Fruit fly (Drosophila melanogaster) whole organism, embryonic: ENCODE data around the gene CG6901.

Experiments
- B-H2 ChIP-seq: fragments of 200-800 bp; sonication (Bioruptor generic); optimal IDR thresholded peaks from 2 replicates; lab custom pipeline; 2018; ENCODE audit warnings: missing biosample characterization, mild to moderate bottlenecking, missing genetic modification characterization
- CG10462 ChIP-seq: fragments of 200-800 bp; sonication (Bioruptor generic); optimal IDR thresholded peaks from 2 replicates; lab custom pipeline; 2016; ENCODE audit warnings: missing biosample characterization, missing genetic modification characterization
- CG12744 ChIP-seq: fragments of 200-800 bp; sonication (Bioruptor generic); optimal IDR thresholded peaks from 2 replicates; lab custom pipeline; 2016; ENCODE audit warnings: missing biosample characterization, missing genetic modification characterization
- CG13424 ChIP-seq: fragments of 200-800 bp; sonication (Bioruptor generic); optimal IDR thresholded peaks from 2 replicates; lab custom pipeline; 2019; ENCODE audit warnings: missing biosample characterization, mild to moderate bottlenecking, missing genetic modification characterization, moderate library complexity
- CG14441 ChIP-seq: fragments of 200-800 bp; sonication (Bioruptor generic); IDR thresholded peaks from 2 replicates; pipeline ENCODE4 v1.3.6; 2022; ENCODE audit warnings: missing biosample characterization, missing genetic modification characterization
- CG15479 ChIP-seq: fragments of 200-800 bp; sonication (Bioruptor generic); optimal IDR thresholded peaks from 3 replicates; lab custom pipeline; 2019; ENCODE audit warnings: missing biosample characterization, mild to moderate bottlenecking, missing genetic modification characterization, moderate library complexity
- CG17361 ChIP-seq: fragments of 200-800 bp; sonication (Bioruptor generic); IDR thresholded peaks from 3 replicates; pipeline ENCODE4 v1.3.6; 2022; ENCODE audit warnings: missing biosample characterization, missing genetic modification characterization
- CG18262 ChIP-seq: fragments of 200-800 bp; optimal IDR thresholded peaks from 3 replicates; lab custom pipeline; 2019; ENCODE audit warnings: missing biosample characterization, mild to moderate bottlenecking, missing genetic modification characterization, moderate library complexity
- CG18619 ChIP-seq: fragments of 200-800 bp; sonication (Bioruptor generic); optimal IDR thresholded peaks from 3 replicates; lab custom pipeline; 2017; ENCODE audit warnings: missing biosample characterization, mild to moderate bottlenecking, missing genetic modification characterization
- CG2116 ChIP-seq: fragments of 200-800 bp; sonication (Bioruptor generic); optimal IDR thresholded peaks from 3 replicates; lab custom pipeline; 2018; ENCODE audit warnings: missing biosample characterization, mild to moderate bottlenecking, missing genetic modification characterization
- CG2889 ChIP-seq: fragments of 200-800 bp; sonication (Bioruptor generic); IDR thresholded peaks from 3 replicates; pipeline ENCODE4 v1.3.6; 2022; ENCODE audit warnings: missing biosample characterization, missing genetic modification characterization
- CG34224 ChIP-seq: fragments of 200-800 bp; sonication (Bioruptor generic); IDR thresholded peaks from 3 replicates; pipeline ENCODE4 v1.3.6; 2022; ENCODE audit warnings: missing biosample characterization, missing genetic modification characterization; ENCODE audit not compliant: partially characterized antibody
- CG6683 ChIP-seq: fragments of 200-800 bp; sonication (Bioruptor generic); optimal IDR thresholded peaks from 2 replicates; lab custom pipeline; 2017; ENCODE audit warnings: missing biosample characterization, mild to moderate bottlenecking, missing genetic modification characterization, missing genetic modification reagents
- CG6765 ChIP-seq: fragments of 200-800 bp; sonication (Bioruptor generic); optimal IDR thresholded peaks from 3 replicates; lab custom pipeline; 2017; ENCODE audit warnings: missing biosample characterization, mild to moderate bottlenecking, missing genetic modification characterization
- CG6813 ChIP-seq: fragments of 200-800 bp; sonication (Bioruptor generic); optimal IDR thresholded peaks from 2 replicates; lab custom pipeline; 2017; ENCODE audit warnings: missing biosample characterization, missing genetic modification characterization, mild to moderate bottlenecking, moderate library complexity, missing genetic modification reagents
- CG7556 ChIP-seq: fragments of 200-800 bp; sonication (Bioruptor generic); optimal IDR thresholded peaks from 2 replicates; lab custom pipeline; 2017; ENCODE audit warnings: missing biosample characterization, mild to moderate bottlenecking, missing genetic modification characterization
- CG8290 ChIP-seq, 3 experiments: fragments of 200-800 bp; sonication (Bioruptor generic); optimal IDR thresholded peaks; 2 replicates each; lab custom pipeline; 2016 to 2019; ENCODE audit warnings: missing biosample characterization in 3 of 3, missing genetic modification characterization in 3 of 3, mild to moderate bottlenecking in 2 of 3, moderate library complexity in 1 of 3
- CTCF ChIP-seq: fragments of 200-800 bp; sonication (Bioruptor generic); optimal IDR thresholded peaks from 2 replicates; lab custom pipeline; 2017; ENCODE audit warnings: missing biosample characterization, mild to moderate bottlenecking, missing genetic modification characterization, moderate library complexity
- Dref ChIP-seq: fragments of 200-800 bp; sonication (Bioruptor generic); IDR thresholded peaks from 2 replicates; pipeline ENCODE4 v1.3.6; 2022; ENCODE audit warnings: missing biosample characterization, missing genetic modification characterization
- Hmr ChIP-seq: fragments of 200-800 bp; sonication (Bioruptor generic); optimal IDR thresholded peaks from 3 replicates; lab custom pipeline; 2017; ENCODE audit warnings: mild to moderate bottlenecking, missing biosample characterization, missing genetic modification reagents, missing genetic modification characterization
- Hr78 ChIP-seq, 2 experiments: fragments of 200-800 bp in 1 of 2; fragments of >200 bp in 1 of 2; sonication (Bioruptor generic) in 1 of 2; optimal IDR thresholded peaks; 2 replicates each; lab custom pipeline; 2017 to 2019; ENCODE audit warnings: missing biosample characterization in 2 of 2, missing genetic modification characterization in 2 of 2, mild to moderate bottlenecking in 1 of 2, moderate library complexity in 1 of 2
- Kr ChIP-seq: fragments of 200-800 bp; sonication (Bioruptor generic); optimal IDR thresholded peaks from 2 replicates; lab custom pipeline; 2017; ENCODE audit warnings: missing biosample characterization, mild to moderate bottlenecking, missing genetic modification characterization
- Med ChIP-seq: fragments of 200-800 bp; sonication (Bioruptor generic); peaks from one replicate; lab custom pipeline; 2016; ENCODE audit warnings: missing biosample characterization, missing genetic modification characterization, mild to moderate bottlenecking, inconsistent platforms, moderate library complexity
- Mes4 ChIP-seq: fragments of 200-800 bp; sonication (Bioruptor generic); optimal IDR thresholded peaks from 2 replicates; lab custom pipeline; 2016; ENCODE audit warnings: missing biosample characterization, missing genetic modification characterization
- Neu2 ChIP-seq: fragments of 200-800 bp; sonication (Bioruptor generic); optimal IDR thresholded peaks from 3 replicates; lab custom pipeline; 2016; ENCODE audit warnings: missing biosample characterization, missing genetic modification characterization, borderline replicate concordance
- Opbp ChIP-seq: fragments of 200-800 bp; sonication (Bioruptor generic); IDR thresholded peaks from 3 replicates; pipeline ENCODE4 v1.3.6; 2022; ENCODE audit warnings: missing biosample characterization, missing genetic modification characterization; ENCODE audit not compliant: partially characterized antibody
- Sox100B ChIP-seq: fragments of 200-800 bp; sonication (Bioruptor generic); optimal IDR thresholded peaks from 3 replicates; lab custom pipeline; 2018; ENCODE audit warnings: missing biosample characterization, mild to moderate bottlenecking, missing genetic modification characterization
- Tbp ChIP-seq: fragments of >200 bp; optimal IDR thresholded peaks from 2 replicates; lab custom pipeline; 2018; ENCODE audit warnings: missing biosample characterization, missing genetic modification characterization
- Xrp1 ChIP-seq: fragments of 200-800 bp; sonication (Bioruptor generic); IDR thresholded peaks from 2 replicates; pipeline ENCODE4 v1.3.6; 2022; ENCODE audit warnings: missing biosample characterization, missing genetic modification characterization
- amos ChIP-seq: fragments of 200-800 bp; sonication (Bioruptor generic); IDR thresholded peaks from 2 replicates; pipeline ENCODE4 v1.3.6; 2022; ENCODE audit warnings: missing biosample characterization, missing genetic modification characterization; ENCODE audit not compliant: partially characterized antibody
- cg ChIP-seq: fragments of 200-800 bp; sonication (Bioruptor generic); optimal IDR thresholded peaks from 3 replicates; lab custom pipeline; 2019; ENCODE audit warnings: missing biosample characterization, mild to moderate bottlenecking, missing genetic modification characterization, moderate library complexity
- cwo ChIP-seq: fragments of 200-800 bp; sonication (Bioruptor generic); optimal IDR thresholded peaks from 3 replicates; lab custom pipeline; 2017; ENCODE audit warnings: missing biosample characterization, missing genetic modification characterization, mild to moderate bottlenecking, moderate library complexity, missing genetic modification reagents
- exex ChIP-seq: fragments of 200-800 bp; sonication (Bioruptor generic); optimal IDR thresholded peaks from 4 replicates; lab custom pipeline; 2018; ENCODE audit warnings: missing biosample characterization, mild to moderate bottlenecking, missing genetic modification characterization, moderate library complexity
- gro ChIP-seq: fragments of 200-800 bp; sonication (Bioruptor generic); optimal IDR thresholded peaks from 2 replicates; lab custom pipeline; 2016; ENCODE audit warnings: missing biosample characterization, missing genetic modification characterization
- hkb ChIP-seq, 2 experiments: fragments of 200-800 bp in 1 of 2; fragments of >200 bp in 1 of 2; sonication (Bioruptor generic) in 1 of 2; IDR thresholded peaks in 1 of 2; optimal IDR thresholded peaks in 1 of 2; 2 replicates each; pipeline versions ENCODE4 v1.3.6 to Lab custom; 2017 to 2022; ENCODE audit warnings: missing biosample characterization in 1 of 2, missing genetic modification characterization in 1 of 2
- inv ChIP-seq: fragments of 200-800 bp; sonication (Bioruptor generic); IDR thresholded peaks from 2 replicates; pipeline ENCODE4 v1.3.6; 2022; ENCODE audit warnings: missing biosample characterization, missing genetic modification characterization; ENCODE audit not compliant: partially characterized antibody
- jigr1 ChIP-seq: fragments of 200-800 bp; sonication (Bioruptor generic); IDR thresholded peaks from 3 replicates; pipeline ENCODE4 v1.3.6; 2022; ENCODE audit warnings: missing biosample characterization, missing genetic modification characterization
- kah ChIP-seq: fragments of 200-800 bp; sonication (Bioruptor generic); optimal IDR thresholded peaks from 2 replicates; lab custom pipeline; 2018; ENCODE audit warnings: missing biosample characterization, mild to moderate bottlenecking, missing genetic modification characterization
- ken ChIP-seq: fragments of 200-800 bp; sonication (Bioruptor generic); IDR thresholded peaks from 3 replicates; pipeline ENCODE4 v1.3.6; 2022; ENCODE audit warnings: missing biosample characterization, missing genetic modification characterization
- sr ChIP-seq: fragments of 200-800 bp; sonication (Bioruptor generic); IDR thresholded peaks from 3 replicates; pipeline ENCODE4 v1.3.6; 2022; ENCODE audit warnings: missing biosample characterization, missing genetic modification characterization
- tap ChIP-seq: fragments of 200-800 bp; optimal IDR thresholded peaks from 3 replicates; lab custom pipeline; 2019; ENCODE audit warnings: missing biosample characterization, mild to moderate bottlenecking, missing genetic modification characterization, moderate library complexity
- tio ChIP-seq: fragments of 200-800 bp; sonication (Bioruptor generic); optimal IDR thresholded peaks from 2 replicates; lab custom pipeline; 2017; ENCODE audit warnings: missing biosample characterization, missing genetic modification characterization, inconsistent platforms
- tll ChIP-seq, 2 experiments: fragments of 200-800 bp in 1 of 2; fragments of >200 bp in 1 of 2; sonication (Bioruptor generic) in 1 of 2; optimal IDR thresholded peaks; 2 replicates each; lab custom pipeline; 2017 to 2019; ENCODE audit warnings: missing biosample characterization in 2 of 2, missing genetic modification characterization in 2 of 2, mild to moderate bottlenecking in 1 of 2, moderate library complexity in 1 of 2
- usp ChIP-seq: fragments of >200 bp; optimal IDR thresholded peaks from 2 replicates; lab custom pipeline; 2017; ENCODE audit warnings: missing biosample characterization, missing genetic modification characterization

CG6901 gene

dm6 chr3R:16353195-16353594 lies 30.0 kb downstream of the CG6901 start (continued):
- TF ChIP-seq B-H2 (GFP tag; lab: Kevin White, UChicago) (peak; percentile 4), cwo (GFP tag; lab: Kevin White, UChicago) (peak; percentile 89), usp (GFP tag; lab: Kevin White, UChicago) (no peak), gro (peak; percentile 39), Med (GFP tag; lab: Kevin White, UChicago) (peak; percentile 80), CG2116 (GFP tag; lab: Kevin White, UChicago) (no peak), CG8290 (GFP tag; optimal IDR thresholded peaks at IDR 0.05; lab: Kevin White, UChicago) (no peak), CG8290 (tag; optimal IDR thresholded peaks at IDR 0.05; lab: Kevin White, UChicago) (peak in 1 of 2 experiments; percentile 12), CG14441 (0 out of 2 replicates have a peak, but pooled peaks have one; percentile 18)
- TF ChIP-seq, all 482 proteins: peak for 21

dm6 chr3R:16353671-16354070 lies 30.5 kb downstream of the CG6901 start:
- peak; percentile 76 for TF ChIP-seq sr (GFP tag; lab: Robert Waterston, UW)
- TF ChIP-seq tll (GFP tag; optimal IDR thresholded peaks at IDR 0.05; lab: Kevin White, UChicago) = no peak
- TF ChIP-seq cwo (GFP tag; lab: Kevin White, UChicago) = peak; percentile 2
- TF ChIP-seq Med (GFP tag; lab: Kevin White, UChicago) = peak; percentile 11

DNA sequence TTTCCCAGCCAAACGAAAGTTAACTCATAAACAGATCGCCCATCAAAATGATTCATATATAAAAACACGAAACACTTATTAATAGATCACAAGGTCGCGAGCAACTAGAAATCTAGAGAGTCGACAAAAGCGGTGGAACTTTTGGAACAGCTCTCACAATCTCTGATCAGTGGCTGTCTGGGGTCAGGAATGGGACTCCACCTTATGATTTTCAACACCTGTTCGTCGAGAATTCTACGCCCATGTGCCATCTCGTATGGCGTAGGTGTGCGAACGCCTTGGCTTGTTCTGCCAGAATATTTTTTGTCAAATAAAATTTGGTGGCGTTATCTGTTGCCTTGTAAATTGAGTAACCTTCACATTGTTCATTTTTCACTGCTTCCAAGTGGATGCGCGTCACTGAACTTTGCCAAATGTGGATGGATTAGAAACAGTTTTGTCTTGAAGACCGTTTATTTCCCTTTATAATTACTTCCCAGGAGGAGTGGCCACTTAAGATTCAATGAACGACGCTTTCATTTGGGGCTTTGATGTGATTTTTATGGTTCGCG lies 32.3 kb downstream of the CG6901 start:
- no peak for TF ChIP-seq CG15479
- TF ChIP-seq Xrp1 (GFP tag; lab: Robert Waterston, UW) = 0 out of 2 replicates have a peak, but pooled peaks have one; percentile 21
- TF ChIP-seq Neu2 (GFP tag; lab: Kevin White, UChicago) = no peak
- no peak for TF ChIP-seq jigr1
- peak; percentile 40; the same call in 1 of the 3 replicates for TF ChIP-seq ken
- no peak for TF ChIP-seq Kr
- TF ChIP-seq CG18262 (tag; lab: Kevin White, UChicago) = no peak
- TF ChIP-seq CG2889 = no peak
- TF ChIP-seq cg (GFP tag; lab: Kevin White, UChicago) = no peak
- TF ChIP-seq Dref = peak; percentile 37; the same call in 1 of the 2 replicates
- TF ChIP-seq CG7556 = no peak
- TF ChIP-seq CG34224 (GFP tag; lab: Robert Waterston, UW) = no peak
- TF ChIP-seq Hr78 (GFP tag; optimal IDR thresholded peaks at IDR 0.05; lab: Kevin White, UChicago) = peak in 1 of 2 experiments; percentile 5
- TF ChIP-seq CG12744 (GFP tag; lab: Kevin White, UChicago) = no peak
- TF ChIP-seq CG6683 (GFP tag; lab: Kevin White, UChicago) = no peak
- no peak for TF ChIP-seq tio (GFP tag; lab: Kevin White, UChicago)
- no peak for TF ChIP-seq tap (tag; lab: Kevin White, UChicago)
- TF ChIP-seq CG13424 (tag; lab: Kevin White, UChicago) = peak; percentile 13
- TF ChIP-seq Tbp = no peak
- TF ChIP-seq exex = peak; percentile 2
- TF ChIP-seq Hmr (GFP tag; lab: Kevin White, UChicago) = peak; percentile 71
- no peak for TF ChIP-seq CG17361
- TF ChIP-seq Sox100B (GFP tag; lab: Kevin White, UChicago) = no peak
- TF ChIP-seq kah (GFP tag; lab: Kevin White, UChicago) = peak; percentile 35
- no peak for TF ChIP-seq CG6813
- no peak for TF ChIP-seq inv (GFP tag; lab: Robert Waterston, UW)
- TF ChIP-seq amos (GFP tag; lab: Robert Waterston, UW) = no peak
- TF ChIP-seq CTCF (GFP tag; lab: Kevin White, UChicago) = no peak
- no peak for TF ChIP-seq Opbp (GFP tag; lab: Robert Waterston, UW)
- no peak for TF ChIP-seq Mes4
- TF ChIP-seq CG10462 (GFP tag; lab: Kevin White, UChicago) = no peak
- no peak for TF ChIP-seq hkb (optimal IDR thresholded peaks at IDR 0.05; lab: Kevin White, UChicago)
- TF ChIP-seq hkb (GFP tag; IDR thresholded peaks at IDR 0.05; lab: Robert Waterston, UW) = peak; percentile 35; the same call in 1 of the 2 replicates
- TF ChIP-seq CG8290 (GFP tag; optimal IDR thresholded peaks at IDR 0.05; lab: Kevin White, UChicago) = no peak
- peak in 1 of 2 experiments; percentile 89 for TF ChIP-seq CG8290 (tag; optimal IDR thresholded peaks at IDR 0.05; lab: Kevin White, UChicago)
- no peak for TF ChIP-seq CG6765
- peak; percentile 39 for TF ChIP-seq CG18619 (GFP tag; lab: Kevin White, UChicago)
